Worm (Caenorhabditis elegans): ENCODE results near the gene mcp-1.
A peak's percentile ranks its signal among the peaks of the same experiment; 100 is the strongest.

mcp-1 gene

DNA sequence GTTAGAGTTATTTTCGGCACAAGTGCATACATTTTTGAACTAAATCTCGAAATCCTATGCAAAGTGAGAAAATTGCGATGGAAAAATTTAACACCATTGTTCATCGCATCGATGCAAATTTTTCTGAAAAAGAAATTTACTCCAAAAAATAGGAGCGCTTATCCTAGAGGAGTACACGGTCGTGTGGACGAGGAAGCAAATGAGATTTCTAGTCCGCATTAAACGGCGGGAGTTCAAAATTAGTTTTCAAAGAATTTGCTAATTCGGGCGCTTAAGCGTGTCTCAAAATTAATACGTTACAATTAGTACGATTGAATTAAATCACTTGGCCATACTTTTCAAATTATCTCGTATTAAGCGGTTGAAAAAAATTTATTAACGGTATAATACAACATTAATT, 43.9 kb upstream of the mcp-1 start, which contains the start of gene lrpr-1 (continued):
- no peak; the same call in 1 of the 2 replicates for TF ChIP-seq nfyb-1 (GFP tag; IDR thresholded peaks at IDR 0.05)
- no peak for TF ChIP-seq let-607 (tag; optimal IDR thresholded peaks at IDR 0.05)
- TF ChIP-seq K12H6.12 (tag; optimal IDR thresholded peaks at IDR 0.05), result peak; percentile 80
- TF ChIP-seq hrde-1 (tag; optimal IDR thresholded peaks at IDR 0.05; ENCODE audit: borderline replicate concordance), result peak; percentile 60
- no peak for TF ChIP-seq dox-1 (GFP tag; IDR thresholded peaks at IDR 0.05)
- TF ChIP-seq bed-1 (GFP tag; IDR thresholded peaks at IDR 0.05), result no peak
- TF ChIP-seq athp-1 (tag; optimal IDR thresholded peaks at IDR 0.05), result peak; percentile 39
- no peak for TF ChIP-seq F39B2.1 (GFP tag; IDR thresholded peaks at IDR 0.05)
- no peak for TF ChIP-seq ceh-58 (GFP tag; IDR thresholded peaks at IDR 0.05)
- TF ChIP-seq lin-35 (GFP tag; optimal IDR thresholded peaks at IDR 0.05), result peak; percentile 65 to 95 (median 67)
- no peak for TF ChIP-seq nhr-80 (tag; optimal IDR thresholded peaks at IDR 0.05)
- no peak for TF ChIP-seq nhr-120 (GFP tag; IDR thresholded peaks at IDR 0.05)
- TF ChIP-seq zfh-2 (GFP tag; conservative IDR thresholded peaks at IDR 0.05), result no peak
- TF ChIP-seq F33H1.4 (GFP tag; IDR thresholded peaks at IDR 0.05), result peak; percentile 70; the same call in 1 of the 2 replicates
- no peak for TF ChIP-seq pha-4 (tag; optimal IDR thresholded peaks at IDR 0.05)
- TF ChIP-seq fkh-3 (tag; optimal IDR thresholded peaks at IDR 0.05), result no peak
- no peak for TF ChIP-seq rpc-1 (optimal IDR thresholded peaks at IDR 0.05)
- TF ChIP-seq rpc-1 (tag; optimal IDR thresholded peaks at IDR 0.05), result no peak
- peak; percentile 95 for TF ChIP-seq unc-130 (GFP tag; optimal IDR thresholded peaks at IDR 0.05)
- TF ChIP-seq dpff-1 (tag; optimal IDR thresholded peaks at IDR 0.05), result no peak
- no peak for TF ChIP-seq Y79H2A.3 (GFP tag; conservative IDR thresholded peaks at IDR 0.05)
- TF ChIP-seq lir-1 (GFP tag; conservative IDR thresholded peaks at IDR 0.05), result peak; percentile 73
- TF ChIP-seq lin-54 (GFP tag; optimal IDR thresholded peaks at IDR 0.05), result peak; percentile 99
- TF ChIP-seq lsy-27 (tag; optimal IDR thresholded peaks at IDR 0.05; ENCODE audit: borderline replicate concordance, insufficient read depth), result no peak
- TF ChIP-seq let-526 (GFP tag; IDR thresholded peaks at IDR 0.05), result 0 out of 2 replicates have a peak, but pooled peaks have one; percentile 56
- TF ChIP-seq egl-18 (GFP tag; IDR thresholded peaks at IDR 0.05), result no peak
- peak; percentile 87 for TF ChIP-seq madf-3 (GFP tag; IDR thresholded peaks at IDR 0.05)
- TF ChIP-seq atf-7 (tag; optimal IDR thresholded peaks at IDR 0.05), result no peak
- no peak for TF ChIP-seq egl-44 (GFP tag; IDR thresholded peaks at IDR 0.05)
- no peak for TF ChIP-seq sptf-2 (GFP tag; optimal IDR thresholded peaks at IDR 0.05)
- TF ChIP-seq ekl-4 (GFP tag; IDR thresholded peaks at IDR 0.05), result peak; percentile 73
- TF ChIP-seq hlh-26 (GFP tag; conservative IDR thresholded peaks at IDR 0.05), result no peak
- no peak for TF ChIP-seq ztf-22 (GFP tag; optimal IDR thresholded peaks at IDR 0.05)
- no peak for TF ChIP-seq snpc-1.1 (tag; optimal IDR thresholded peaks at IDR 0.05; ENCODE audit: insufficient read depth)
- TF ChIP-seq cebp-1 (GFP tag; IDR thresholded peaks at IDR 0.05), result no peak
- TF ChIP-seq cebp-1 (tag; optimal IDR thresholded peaks at IDR 0.05), result no peak
- no peak for TF ChIP-seq F10E7.11 (tag; optimal IDR thresholded peaks at IDR 0.05)
- TF ChIP-seq Y95B8A.8 (GFP tag; IDR thresholded peaks at IDR 0.05), result no peak
- peak; percentile 79 for TF ChIP-seq efl-1 (GFP tag; optimal IDR thresholded peaks at IDR 0.05)
- peak; percentile 51 for TF ChIP-seq mel-28 (tag; optimal IDR thresholded peaks at IDR 0.05; ENCODE audit: borderline replicate concordance)
- peak; percentile 16 for TF ChIP-seq somi-1 (GFP tag; optimal IDR thresholded peaks at IDR 0.05)
- no peak for TF ChIP-seq ztf-28 (GFP tag; IDR thresholded peaks at IDR 0.05)
- no peak for TF ChIP-seq unc-62 (GFP tag; optimal IDR thresholded peaks at IDR 0.05)
- TF ChIP-seq madf-6 (GFP tag; IDR thresholded peaks at IDR 0.05), result peak; percentile 85
- TF ChIP-seq madf-10 (tag; optimal IDR thresholded peaks at IDR 0.05), result peak; percentile 65
- TF ChIP-seq dpl-1 (GFP tag; optimal IDR thresholded peaks at IDR 0.05), result peak; percentile 81
- 0 out of 2 replicates have a peak, but pooled peaks have one; percentile 42 for TF ChIP-seq C06A6.2 (GFP tag; conservative IDR thresholded peaks at IDR 0.05)
- no peak for TF ChIP-seq snpc-1.3 (tag; optimal IDR thresholded peaks at IDR 0.05; ENCODE audit: insufficient read depth)

All from whole organism, young adult.